Worm (Caenorhabditis elegans) whole organism, L3 larva: ENCODE measurements around the gene W04B5.8.
A peak's percentile ranks its signal among the peaks of the same experiment; 100 is the strongest.

Source experiments
- R02D3.7 ChIP-seq: fragments of 150-350 bp; optimal IDR thresholded peaks from 2 replicates; lab custom pipeline; 2014; ENCODE audit warnings: missing biosample characterization, missing genetic modification characterization
- aly-2 ChIP-seq: fragments of 150-350 bp; optimal IDR thresholded peaks from 2 replicates; lab custom pipeline; 2014; ENCODE audit warnings: missing biosample characterization, missing genetic modification characterization
- ama-1 ChIP-seq: fragments of 150-350 bp; optimal IDR thresholded peaks from 2 replicates; lab custom pipeline; 2018
- ceh-16 ChIP-seq: sonication (generic microtip); optimal IDR thresholded peaks from 2 replicates; lab custom pipeline; 2017; ENCODE audit warnings: missing biosample characterization, missing genetic modification characterization
- ceh-28 ChIP-seq: fragments of 150-350 bp; optimal IDR thresholded peaks from 2 replicates; lab custom pipeline; 2014; ENCODE audit warnings: missing biosample characterization, missing genetic modification reagents, missing genetic modification characterization
- ceh-82 ChIP-seq: fragments of 150-350 bp; optimal IDR thresholded peaks from 2 replicates; lab custom pipeline; 2014; ENCODE audit warnings: missing biosample characterization, missing genetic modification characterization
- ceh-9 ChIP-seq: sonication (generic microtip); optimal IDR thresholded peaks from 2 replicates; lab custom pipeline; 2018; ENCODE audit warnings: missing biosample characterization, missing genetic modification characterization
- egl-27 ChIP-seq: sonication (generic microtip); optimal IDR thresholded peaks from 4 replicates; lab custom pipeline; 2017; ENCODE audit warnings: missing biosample characterization, missing genetic modification reagents, missing genetic modification characterization
- egl-5 ChIP-seq: fragments of 150-350 bp; optimal IDR thresholded peaks from 2 replicates; lab custom pipeline; 2017; ENCODE audit warnings: missing biosample characterization, missing genetic modification reagents, missing genetic modification characterization, inconsistent platforms
- elt-1 ChIP-seq: fragments of 150-350 bp; optimal IDR thresholded peaks from 2 replicates; lab custom pipeline; 2014; ENCODE audit warnings: missing biosample characterization, missing genetic modification characterization
- elt-2 ChIP-seq: sonication (generic microtip); optimal IDR thresholded peaks from 2 replicates; lab custom pipeline; 2016; ENCODE audit warnings: missing genetic modification reagents, mild to moderate bottlenecking, missing genetic modification characterization, missing compliant biosample characterization
- elt-3 ChIP-seq, 3 experiments: fragments of 150-350 bp in 1 of 3; sonication (generic microtip) in 2 of 3; optimal IDR thresholded peaks; 2 replicates in 2 of 3; 4 replicates in 1 of 3; lab custom pipeline; 2014 to 2017; ENCODE audit warnings: missing biosample characterization in 3 of 3, missing genetic modification characterization in 3 of 3
- eor-1 ChIP-seq, 2 experiments: fragments of 150-350 bp; optimal IDR thresholded peaks; 2 replicates each; lab custom pipeline; 2014 to 2018; ENCODE audit warnings: missing biosample characterization in 2 of 2, missing genetic modification characterization in 2 of 2
- fos-1 ChIP-seq: fragments of 150-350 bp; optimal IDR thresholded peaks from 2 replicates; lab custom pipeline; 2014; ENCODE audit warnings: missing biosample characterization, missing genetic modification characterization
- hmg-11 ChIP-seq: sonication (generic microtip); optimal IDR thresholded peaks from 2 replicates; lab custom pipeline; 2016; ENCODE audit warnings: missing genetic modification characterization, missing compliant biosample characterization
- jun-1 ChIP-seq: fragments of 150-350 bp; optimal IDR thresholded peaks from 2 replicates; lab custom pipeline; 2014; ENCODE audit warnings: missing biosample characterization, missing genetic modification reagents, missing genetic modification characterization
- lin-15B ChIP-seq: fragments of 150-350 bp; optimal IDR thresholded peaks from 2 replicates; lab custom pipeline; 2014; ENCODE audit warnings: missing biosample characterization, missing genetic modification characterization
- lin-39 ChIP-seq: fragments of 150-350 bp; optimal IDR thresholded peaks from 2 replicates; lab custom pipeline; 2018; ENCODE audit warnings: missing biosample characterization, missing genetic modification reagents, missing genetic modification characterization
- mdl-1 ChIP-seq: fragments of 150-350 bp; optimal IDR thresholded peaks from 2 replicates; lab custom pipeline; 2014; ENCODE audit warnings: missing biosample characterization, missing genetic modification characterization
- mml-1 ChIP-seq: fragments of 150-350 bp; sonication (generic microtip); optimal IDR thresholded peaks from 3 replicates; lab custom pipeline; 2014; ENCODE audit warnings: missing biosample characterization, missing genetic modification characterization
- nfya-1 ChIP-seq: sonication (generic microtip); optimal IDR thresholded peaks from 2 replicates; lab custom pipeline; 2017; ENCODE audit warnings: missing genetic modification characterization, mild to moderate bottlenecking, missing compliant biosample characterization, antibody characterized with exemption, moderate library complexity; ENCODE audit not compliant: insufficient read depth
- nhr-11 ChIP-seq: fragments of 150-350 bp; optimal IDR thresholded peaks from 2 replicates; lab custom pipeline; 2014; ENCODE audit warnings: missing biosample characterization, missing genetic modification characterization
- nhr-12 ChIP-seq: fragments of 150-350 bp; optimal IDR thresholded peaks from 2 replicates; lab custom pipeline; 2014; ENCODE audit warnings: missing biosample characterization, missing genetic modification characterization
- nhr-23 ChIP-seq: fragments of 150-350 bp; optimal IDR thresholded peaks from 2 replicates; lab custom pipeline; 2014; ENCODE audit warnings: missing biosample characterization, missing genetic modification reagents, missing genetic modification characterization
- nhr-67 ChIP-seq: fragments of 150-350 bp; optimal IDR thresholded peaks from 2 replicates; lab custom pipeline; 2014; ENCODE audit warnings: missing biosample characterization, missing genetic modification characterization
- nhr-76 ChIP-seq: fragments of 150-350 bp; sonication (generic microtip); optimal IDR thresholded peaks from 5 replicates; lab custom pipeline; 2014; ENCODE audit warnings: missing biosample characterization, missing genetic modification characterization
- nhr-77 ChIP-seq: fragments of 150-350 bp; optimal IDR thresholded peaks from 2 replicates; lab custom pipeline; 2014; ENCODE audit warnings: missing biosample characterization, missing genetic modification characterization
- pha-4 ChIP-seq: fragments of 150-350 bp; optimal IDR thresholded peaks from 2 replicates; lab custom pipeline; 2014; ENCODE audit warnings: missing biosample characterization, missing genetic modification reagents, missing genetic modification characterization
- pqm-1 ChIP-seq: fragments of 150-350 bp; optimal IDR thresholded peaks from 2 replicates; lab custom pipeline; 2017; ENCODE audit warnings: missing biosample characterization, missing genetic modification characterization, inconsistent platforms
- skn-1 ChIP-seq: fragments of 150-350 bp; optimal IDR thresholded peaks from 2 replicates; lab custom pipeline; 2014; ENCODE audit warnings: missing biosample characterization, missing genetic modification characterization
- snpc-4 ChIP-seq: fragments of 150-350 bp; optimal IDR thresholded peaks from 2 replicates; lab custom pipeline; 2014; ENCODE audit warnings: missing biosample characterization, missing genetic modification characterization
- tbx-2 ChIP-seq: sonication (generic microtip); optimal IDR thresholded peaks from 2 replicates; lab custom pipeline; 2016; ENCODE audit warnings: mild to moderate bottlenecking, missing genetic modification characterization, missing compliant biosample characterization
- unc-39 ChIP-seq: sonication (generic microtip); optimal IDR thresholded peaks from 4 replicates; lab custom pipeline; 2017; ENCODE audit warnings: missing biosample characterization, missing genetic modification characterization
- unc-62 ChIP-seq: fragments of 150-350 bp; sonication (generic microtip); optimal IDR thresholded peaks from 4 replicates; lab custom pipeline; 2014; ENCODE audit warnings: missing biosample characterization, missing genetic modification reagents, missing genetic modification characterization
- zag-1 ChIP-seq: fragments of 150-350 bp; optimal IDR thresholded peaks from 2 replicates; lab custom pipeline; 2014; ENCODE audit warnings: missing biosample characterization, missing genetic modification characterization
- ztf-4 ChIP-seq: fragments of 150-350 bp; optimal IDR thresholded peaks from 2 replicates; lab custom pipeline; 2014; ENCODE audit warnings: missing biosample characterization, missing genetic modification characterization

W04B5.8 gene

DNA sequence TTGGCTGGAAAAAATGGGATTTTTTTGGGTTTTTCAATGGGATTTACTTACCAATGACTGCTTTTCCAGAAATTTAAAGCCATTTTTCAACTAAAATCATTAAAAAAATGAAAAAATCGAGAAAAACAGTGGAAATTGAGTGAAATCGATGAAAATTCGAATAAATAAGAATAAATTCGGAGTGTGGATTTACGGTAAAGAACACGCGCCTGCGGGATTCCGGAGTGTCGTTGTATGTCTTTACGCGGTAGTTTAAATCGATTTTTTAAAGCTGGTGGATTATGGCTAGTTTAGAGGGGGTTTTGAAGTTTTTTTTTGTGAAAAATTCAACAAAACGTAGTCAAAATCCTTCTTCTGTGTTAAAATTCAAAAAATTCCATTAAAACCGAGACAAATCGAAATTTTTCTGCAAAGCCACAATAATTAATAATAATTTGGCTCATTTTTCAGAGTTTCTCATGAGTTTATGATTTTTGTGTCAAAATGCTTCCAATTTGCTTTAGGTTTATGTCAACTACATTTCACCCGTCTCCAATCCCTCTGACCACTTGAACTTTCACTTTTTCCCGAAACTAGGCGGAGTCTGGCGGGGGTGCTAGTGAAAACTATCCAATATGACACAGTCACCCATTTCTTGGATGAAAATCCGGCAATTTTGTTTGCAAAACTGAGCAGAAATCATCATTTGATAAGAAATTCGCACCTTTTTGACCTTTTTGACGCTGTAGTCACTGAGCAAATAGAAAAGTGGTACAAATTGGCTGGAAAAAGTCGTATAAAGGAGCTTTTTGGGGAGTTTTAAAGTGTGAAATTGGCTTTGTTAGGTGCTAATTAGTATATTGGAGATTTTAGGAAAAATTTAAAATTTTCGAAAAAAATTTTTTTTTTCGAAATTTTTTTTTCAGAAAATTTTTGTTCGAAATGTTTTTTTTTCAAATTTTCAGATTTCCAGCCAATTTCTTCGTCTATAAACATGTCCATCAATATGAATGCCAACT lies 24.7 kb upstream of the W04B5.8 start, which contains the start of the genes cic-1 and strm-1:
cic-1 (minus strand) TSS at position 96 of the 998 bp plus-strand sequence.
strm-1 (plus strand) TSS at position 945 of the 998 bp plus-strand sequence.
- TF ChIP-seq lin-15B (peak; percentile 69), jun-1 (tag; lab: Kevin White, UChicago) (no peak), egl-5 (tag; lab: Kevin White, UChicago) (peak; percentile 27), snpc-4 (tag; lab: Kevin White, UChicago) (no peak), ceh-28 (peak; percentile 68), pha-4 (tag; lab: Kevin White, UChicago) (peak; percentile 56), nhr-12 (tag; lab: Kevin White, UChicago) (no peak), egl-27 (no peak), nhr-77 (no peak), nhr-11 (tag; lab: Kevin White, UChicago) (no peak), aly-2 (tag; lab: Kevin White, UChicago) (no peak), R02D3.7 (peak; percentile 98), ceh-16 (tag; lab: Kevin White, UChicago) (no peak), pqm-1 (tag; lab: Kevin White, UChicago) (peak; percentile 6), lin-39 (tag; lab: Kevin White, UChicago) (peak; percentile 22), hmg-11 (tag; lab: Kevin White, UChicago) (peak; percentile 59), nfya-1 (peak; percentile 50)

DNA sequence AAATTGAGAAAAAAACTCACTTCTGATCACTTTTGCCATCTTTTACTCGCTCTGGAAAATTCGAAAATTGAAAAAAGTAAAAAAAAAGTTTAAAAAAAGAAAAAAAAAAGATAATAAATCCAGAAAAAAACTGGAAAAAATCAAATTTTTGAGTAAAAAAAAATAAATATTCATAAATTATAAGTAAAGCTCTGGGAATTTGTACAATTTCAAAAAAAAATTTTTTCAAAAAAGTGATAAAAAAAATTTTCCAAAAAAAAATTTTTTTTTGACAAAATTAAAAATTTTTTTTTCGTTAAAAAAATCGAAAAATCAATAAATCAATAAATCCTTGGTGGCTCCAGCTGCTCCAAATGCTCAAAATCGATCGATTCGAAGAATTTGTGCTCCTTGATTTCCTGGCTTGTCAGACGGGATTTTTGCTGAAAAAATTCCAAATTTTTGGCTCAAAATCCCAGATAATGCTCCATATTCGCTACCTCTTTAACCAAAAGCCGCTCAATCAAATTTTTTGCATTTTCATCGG lies 15.1 kb upstream of the W04B5.8 start, which contains the start of gene mrpl-30:
mrpl-30 (minus strand) TSS at position 51 of the 526 bp plus-strand sequence.
- no peak for TF ChIP-seq fos-1 (tag; lab: Kevin White, UChicago)
- peak; percentile 76 for TF ChIP-seq ceh-28

ce11 chrIII:2418159-2418658 lies 7.9 kb upstream of the W04B5.8 start, which contains the start of the genes W04B5.5 and W04B5.3:
Gene W04B5.5 (minus strand): TSS chrIII:2418209.
Gene W04B5.3 (plus strand): TSS chrIII:2418514.
- peak; percentile 80 for TF ChIP-seq ceh-28
- TF ChIP-seq zag-1 (tag; lab: Kevin White, UChicago): no peak
- TF ChIP-seq unc-62: no peak
- peak; percentile 28 for TF ChIP-seq lin-39 (tag; lab: Kevin White, UChicago)
- peak; percentile 60 for TF ChIP-seq nhr-23 (tag; lab: Kevin White, UChicago)
- TF ChIP-seq skn-1 (tag; lab: Kevin White, UChicago): peak; percentile 43
- TF ChIP-seq hmg-11 (tag; lab: Kevin White, UChicago): peak; percentile 78
- TF ChIP-seq ceh-82: peak; percentile 3
- peak; percentile 68 for TF ChIP-seq nfya-1
- TF ChIP-seq pqm-1 (tag; lab: Kevin White, UChicago): peak; percentile 72
- peak; percentile 98 for TF ChIP-seq pha-4 (tag; lab: Kevin White, UChicago)
- peak; percentile 47 for TF ChIP-seq lin-15B
- TF ChIP-seq R02D3.7: peak; percentile 69
- TF ChIP-seq nhr-67 (tag; lab: Kevin White, UChicago): no peak
- no peak for TF ChIP-seq ztf-4
- no peak for TF ChIP-seq elt-1 (tag; lab: Kevin White, UChicago)
- peak; percentile 70 for TF ChIP-seq jun-1 (tag; lab: Kevin White, UChicago)
- no peak for TF ChIP-seq nhr-12 (tag; lab: Kevin White, UChicago)
- TF ChIP-seq elt-2 (tag; lab: Kevin White, UChicago): peak; percentile 86

DNA sequence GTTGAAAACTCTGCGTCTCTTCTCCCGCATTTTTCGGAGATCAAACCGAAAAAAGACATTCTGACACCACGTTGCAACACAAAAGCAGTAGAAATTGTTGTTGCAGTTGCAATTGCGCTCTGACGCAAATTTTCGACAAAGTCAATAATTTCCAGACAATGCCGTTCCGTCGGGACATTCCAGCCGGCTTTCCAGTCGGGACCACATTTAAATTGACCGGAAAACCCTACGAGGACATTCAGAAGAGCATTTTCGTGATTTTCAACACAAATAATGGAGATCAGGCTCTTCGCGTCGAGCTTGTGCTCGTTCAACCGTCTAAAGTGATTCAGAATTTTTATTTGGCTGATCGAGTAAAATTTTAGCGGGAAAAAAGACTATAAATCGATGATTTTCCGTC lies 7.1 kb upstream of the W04B5.8 start:
- TF ChIP-seq nhr-76: no peak
- TF ChIP-seq R02D3.7: no peak
- TF ChIP-seq ztf-4: no peak
- TF ChIP-seq ceh-9 (tag; lab: Kevin White, UChicago): no peak
- TF ChIP-seq nhr-11 (tag; lab: Kevin White, UChicago): no peak
- TF ChIP-seq mml-1 (tag; lab: Kevin White, UChicago): no peak
- no peak for TF ChIP-seq nhr-77
- TF ChIP-seq fos-1 (tag; lab: Kevin White, UChicago): no peak
- no peak for TF ChIP-seq pqm-1 (tag; lab: Kevin White, UChicago)
- no peak for TF ChIP-seq elt-3 (tag; optimal IDR thresholded peaks at IDR 0.05; lab: Kevin White, UChicago)
- TF ChIP-seq ama-1 (lab: Kevin White, UChicago): no peak
- no peak for TF ChIP-seq tbx-2 (tag; lab: Kevin White, UChicago)
- no peak for TF ChIP-seq egl-5 (tag; lab: Kevin White, UChicago)
- no peak for TF ChIP-seq unc-39 (tag; lab: Kevin White, UChicago)
- no peak for TF ChIP-seq mdl-1 (tag; lab: Kevin White, UChicago)
- TF ChIP-seq eor-1 (tag; optimal IDR thresholded peaks at IDR 0.05; lab: Kevin White, UChicago): no peak
- TF ChIP-seq, all 47 proteins: peak for 0
